Worm (Caenorhabditis elegans): ENCODE measurements around the gene Y54G2A.26.

DNA sequence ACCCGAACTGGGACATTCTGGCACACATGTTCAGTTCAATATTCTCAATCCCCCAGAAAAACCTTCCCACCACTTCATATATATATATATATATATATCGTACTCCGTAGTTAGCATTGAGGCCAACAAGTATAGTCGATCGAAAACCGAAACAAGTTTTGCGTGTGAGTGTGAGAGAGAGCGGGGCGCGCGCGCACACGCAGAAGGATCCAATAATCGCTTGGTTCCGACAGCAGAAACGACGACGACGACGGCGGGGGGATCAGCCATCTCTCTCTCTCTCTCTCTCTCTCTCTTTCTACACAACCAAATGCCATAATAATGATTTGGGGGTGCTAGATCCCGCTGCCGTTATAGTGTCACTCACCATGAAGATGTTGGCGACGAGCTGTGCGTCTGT is 389 bp downstream of the Y54G2A.26 start:
- TF ChIP-seq lin-39 (tag; optimal IDR thresholded peaks at IDR 0.05) (no peak), nhr-11 (tag; optimal IDR thresholded peaks at IDR 0.05) (no peak), nhr-23 (tag; optimal IDR thresholded peaks at IDR 0.05) (no peak), sem-4 (tag; optimal IDR thresholded peaks at IDR 0.05) (peak; percentile 10), fos-1 (tag; optimal IDR thresholded peaks at IDR 0.05) (no peak), nhr-77 (tag; optimal IDR thresholded peaks at IDR 0.05) (no peak), skn-1 (tag; optimal IDR thresholded peaks at IDR 0.05) (no peak), ztf-4 (tag; optimal IDR thresholded peaks at IDR 0.05) (no peak), zag-1 (tag; optimal IDR thresholded peaks at IDR 0.05) (no peak), elt-3 (tag; optimal IDR thresholded peaks at IDR 0.05) (no peak), snpc-4 (tag; optimal IDR thresholded peaks at IDR 0.05) (no peak), nhr-21 (tag; optimal IDR thresholded peaks at IDR 0.05) (no peak), unc-62 (GFP tag; optimal IDR thresholded peaks at IDR 0.05) (no peak), mdl-1 (tag; optimal IDR thresholded peaks at IDR 0.05) (no peak)

All from whole organism, L2 larva.